Worm (Caenorhabditis elegans) whole organism, midembryonic: ENCODE data around the gene C08F11.10.

ENCODE experiments used
- T22C8.4 ChIP-seq: fragments of 200-800 bp; sonication (Bioruptor generic); IDR thresholded peaks from 2 replicates; pipeline ENCODE4 v1.3.6; 2022; ENCODE audit warnings: missing genetic modification characterization, missing compliant biosample characterization
- cog-1 ChIP-seq: sonication (generic microtip); optimal IDR thresholded peaks from 2 replicates; lab custom pipeline; 2016; ENCODE audit warnings: missing genetic modification characterization, missing compliant biosample characterization
- flt-1 ChIP-seq: fragments of 200-800 bp; sonication (Bioruptor generic); IDR thresholded peaks from 2 replicates; pipeline ENCODE4 v1.3.6; 2022; ENCODE audit warnings: missing genetic modification characterization, missing compliant biosample characterization
- klf-2 ChIP-seq: fragments of 200-800 bp; sonication (Bioruptor generic); conservative IDR thresholded peaks from 2 replicates; pipeline ENCODE4 v1.3.6; 2022; ENCODE audit warnings: missing genetic modification reagents, missing genetic modification characterization, missing compliant biosample characterization
- med-1 ChIP-seq: sonication (generic microtip); optimal IDR thresholded peaks from 2 replicates; lab custom pipeline; 2017; ENCODE audit warnings: missing genetic modification characterization, mild to moderate bottlenecking, missing compliant biosample characterization, antibody characterized with exemption, missing genetic modification reagents; ENCODE audit not compliant: insufficient read depth
- ref-1 ChIP-seq: fragments of 200-800 bp; sonication (Bioruptor generic); conservative IDR thresholded peaks from 2 replicates; pipeline ENCODE4 v1.3.6; 2022; ENCODE audit warnings: missing genetic modification reagents, missing genetic modification characterization, missing compliant biosample characterization
- tab-1 ChIP-seq: fragments of 200-800 bp; sonication (Bioruptor generic); IDR thresholded peaks from 2 replicates; pipeline ENCODE4 v1.3.6; 2022; ENCODE audit warnings: missing genetic modification characterization, missing compliant biosample characterization
- ztf-23 ChIP-seq: fragments of 200-800 bp; sonication (Bioruptor generic); IDR thresholded peaks from 2 replicates; pipeline ENCODE4 v1.3.6; 2022; ENCODE audit warnings: missing genetic modification reagents, missing genetic modification characterization, missing compliant biosample characterization
- ztf-29 ChIP-seq: fragments of 200-800 bp; sonication (Bioruptor generic); IDR thresholded peaks from 2 replicates; pipeline ENCODE4 v1.3.6; 2022; ENCODE audit warnings: missing genetic modification reagents, missing genetic modification characterization, missing compliant biosample characterization

DNA sequence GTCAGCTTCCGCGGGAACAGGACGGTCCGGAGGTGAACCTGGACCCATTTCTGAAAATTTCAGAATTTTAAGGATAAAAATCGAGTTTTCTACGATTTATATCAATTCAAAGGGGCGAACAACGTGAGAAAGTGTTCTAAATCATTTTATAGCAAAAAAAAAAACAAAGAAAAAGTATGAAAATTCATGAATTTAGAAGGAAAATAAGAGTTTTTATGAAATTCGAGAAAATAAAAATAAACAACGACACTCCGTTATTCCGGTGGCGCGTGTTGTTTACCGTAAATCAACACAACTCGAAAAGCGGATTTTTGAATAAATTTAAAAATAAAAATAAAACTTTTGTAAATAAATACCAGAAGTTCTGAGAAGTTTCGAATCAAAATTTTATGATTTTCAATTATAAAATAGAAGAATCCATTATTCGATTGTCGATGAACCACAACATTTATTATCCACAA is 38.0 kb upstream of the C08F11.10 start, which contains the start of gene nyn-1:
- no peak for TF ChIP-seq ref-1 (GFP tag; lab: Robert Waterston, UW)
- no peak for TF ChIP-seq flt-1 (GFP tag; lab: Robert Waterston, UW)
- TF ChIP-seq klf-2 (GFP tag; lab: Robert Waterston, UW), result no peak
- no peak for TF ChIP-seq tab-1
- TF ChIP-seq med-1 (GFP tag; lab: Kevin White, UChicago), result no peak
- no peak for TF ChIP-seq T22C8.4 (GFP tag; lab: Robert Waterston, UW)
- no peak for TF ChIP-seq ztf-29 (GFP tag; lab: Robert Waterston, UW)
- TF ChIP-seq cog-1, result no peak
- no peak for TF ChIP-seq ztf-23 (GFP tag; lab: Robert Waterston, UW)
